Fruit fly (Drosophila melanogaster) whole organism, embryonic: ENCODE measurements around the gene PPP4R2r.

ENCODE experiments used
- BEAF-32 ChIP-seq: fragments of 200-800 bp; sonication (Bioruptor generic); optimal IDR thresholded peaks from 3 replicates; lab custom pipeline; 2017; ENCODE audit warnings: missing biosample characterization, missing genetic modification characterization, mild to moderate bottlenecking, moderate library complexity, missing genetic modification reagents
- Bgb ChIP-seq: fragments of 200-800 bp; sonication (Bioruptor generic); IDR thresholded peaks from 2 replicates; pipeline ENCODE4 v1.3.6; 2022; ENCODE audit warnings: missing biosample characterization, missing genetic modification characterization; ENCODE audit not compliant: partially characterized antibody
- BtbVII ChIP-seq: fragments of 200-800 bp; sonication (Bioruptor generic); optimal IDR thresholded peaks from 3 replicates; lab custom pipeline; 2017; ENCODE audit warnings: missing biosample characterization, mild to moderate bottlenecking, missing genetic modification characterization
- CG10543 ChIP-seq: fragments of 200-800 bp; sonication (Bioruptor generic); optimal IDR thresholded peaks from 3 replicates; lab custom pipeline; 2017; ENCODE audit warnings: missing biosample characterization, mild to moderate bottlenecking, missing genetic modification characterization, moderate library complexity
- CG12155 ChIP-seq: fragments of 200-800 bp; sonication (Bioruptor generic); optimal IDR thresholded peaks from 3 replicates; lab custom pipeline; 2016; ENCODE audit warnings: missing biosample characterization, missing genetic modification characterization
- CG12299 ChIP-seq: fragments of 200-800 bp; sonication (Bioruptor generic); optimal IDR thresholded peaks from 2 replicates; lab custom pipeline; 2018; ENCODE audit warnings: missing biosample characterization, mild to moderate bottlenecking, missing genetic modification characterization
- CG1233 ChIP-seq: fragments of 200-800 bp; sonication (Bioruptor generic); optimal IDR thresholded peaks from 4 replicates; lab custom pipeline; 2018; ENCODE audit warnings: missing biosample characterization, mild to moderate bottlenecking, missing genetic modification characterization
- CG14965 ChIP-seq: fragments of 200-800 bp; sonication (Bioruptor generic); optimal IDR thresholded peaks from 2 replicates; lab custom pipeline; 2016; ENCODE audit warnings: missing biosample characterization, missing genetic modification characterization, borderline replicate concordance
- CG15696 ChIP-seq: fragments of 200-800 bp; sonication (Bioruptor generic); optimal IDR thresholded peaks from 2 replicates; lab custom pipeline; 2019; ENCODE audit warnings: missing biosample characterization, mild to moderate bottlenecking, missing genetic modification characterization, moderate library complexity
- CG18262 ChIP-seq: fragments of 200-800 bp; optimal IDR thresholded peaks from 3 replicates; lab custom pipeline; 2019; ENCODE audit warnings: missing biosample characterization, mild to moderate bottlenecking, missing genetic modification characterization, moderate library complexity
- CG2129 ChIP-seq: fragments of 200-800 bp; sonication (Bioruptor generic); IDR thresholded peaks from 2 replicates; pipeline ENCODE4 v1.3.6; 2022; ENCODE audit warnings: missing biosample characterization, missing genetic modification characterization; ENCODE audit not compliant: partially characterized antibody
- CG30020 ChIP-seq: fragments of 200-800 bp; optimal IDR thresholded peaks from 2 replicates; lab custom pipeline; 2019; ENCODE audit warnings: missing biosample characterization, mild to moderate bottlenecking, missing genetic modification characterization, moderate library complexity
- CG31388 ChIP-seq: fragments of 200-800 bp; sonication (Bioruptor generic); optimal IDR thresholded peaks from 2 replicates; lab custom pipeline; 2016; ENCODE audit warnings: missing biosample characterization, missing genetic modification characterization
- CG32532 ChIP-seq: fragments of 200-800 bp; sonication (Bioruptor generic); IDR thresholded peaks from 2 replicates; pipeline ENCODE4 v1.3.6; 2022; ENCODE audit warnings: missing biosample characterization, missing genetic modification characterization
- CG32767 ChIP-seq: fragments of 200-800 bp; sonication (Bioruptor generic); IDR thresholded peaks from 2 replicates; pipeline ENCODE4 v1.3.6; 2022; ENCODE audit warnings: missing biosample characterization, missing genetic modification characterization
- CG34224 ChIP-seq: fragments of 200-800 bp; sonication (Bioruptor generic); IDR thresholded peaks from 3 replicates; pipeline ENCODE4 v1.3.6; 2022; ENCODE audit warnings: missing biosample characterization, missing genetic modification characterization; ENCODE audit not compliant: partially characterized antibody
- CG4820 ChIP-seq: fragments of 200-800 bp; sonication (Bioruptor generic); optimal IDR thresholded peaks from 3 replicates; lab custom pipeline; 2016; ENCODE audit warnings: missing biosample characterization, missing genetic modification characterization
- CG7357 ChIP-seq: fragments of 200-800 bp; sonication (Bioruptor generic); IDR thresholded peaks from 3 replicates; pipeline ENCODE4 v1.3.6; 2022; ENCODE audit warnings: missing biosample characterization, missing genetic modification characterization
- CG7987 ChIP-seq: fragments of 200-800 bp; sonication (Bioruptor generic); optimal IDR thresholded peaks from 2 replicates; lab custom pipeline; 2018; ENCODE audit warnings: missing biosample characterization, mild to moderate bottlenecking, missing genetic modification characterization, moderate library complexity
- CG9437 ChIP-seq: fragments of 200-800 bp; sonication (Bioruptor generic); optimal IDR thresholded peaks from 2 replicates; lab custom pipeline; 2018; ENCODE audit warnings: missing biosample characterization, mild to moderate bottlenecking, missing genetic modification characterization
- CG9932 ChIP-seq: fragments of 200-800 bp; sonication (Bioruptor generic); IDR thresholded peaks from 2 replicates; pipeline ENCODE4 v1.3.6; 2022; ENCODE audit warnings: missing biosample characterization, missing genetic modification characterization
- Doc2 ChIP-seq: fragments of 200-800 bp; sonication (Bioruptor generic); IDR thresholded peaks from 2 replicates; pipeline ENCODE4 v1.3.6; 2022; ENCODE audit warnings: missing biosample characterization, missing genetic modification characterization
- HHEX ChIP-seq: fragments of 200-800 bp; sonication (Bioruptor generic); optimal IDR thresholded peaks from 3 replicates; lab custom pipeline; 2017; ENCODE audit warnings: missing biosample characterization, mild to moderate bottlenecking, missing genetic modification characterization, missing genetic modification reagents
- Mrtf ChIP-seq: fragments of 200-800 bp; sonication (Bioruptor generic); IDR thresholded peaks from 3 replicates; pipeline ENCODE4 v1.3.6; 2022; ENCODE audit warnings: missing biosample characterization, missing genetic modification characterization
- amos ChIP-seq: fragments of 200-800 bp; sonication (Bioruptor generic); IDR thresholded peaks from 2 replicates; pipeline ENCODE4 v1.3.6; 2022; ENCODE audit warnings: missing biosample characterization, missing genetic modification characterization; ENCODE audit not compliant: partially characterized antibody
- ase ChIP-seq: fragments of 200-800 bp; sonication (Bioruptor generic); IDR thresholded peaks from 3 replicates; pipeline ENCODE4 v1.3.6; 2022; ENCODE audit warnings: missing biosample characterization, missing genetic modification characterization
- br ChIP-seq: fragments of >200 bp; optimal IDR thresholded peaks from 2 replicates; lab custom pipeline; 2017
- bsh ChIP-seq, 2 experiments: fragments of 200-800 bp; sonication (Bioruptor generic); optimal IDR thresholded peaks; 2 replicates each; lab custom pipeline; 2017 to 2018; ENCODE audit warnings: mild to moderate bottlenecking in 2 of 2, missing biosample characterization in 2 of 2, missing genetic modification characterization in 2 of 2, moderate library complexity in 1 of 2
- btn ChIP-seq: fragments of 200-800 bp; sonication (Bioruptor generic); optimal IDR thresholded peaks from 2 replicates; lab custom pipeline; 2016; ENCODE audit warnings: missing biosample characterization, missing genetic modification characterization
- cato ChIP-seq: fragments of 200-800 bp; sonication (Bioruptor generic); optimal IDR thresholded peaks from 2 replicates; lab custom pipeline; 2016; ENCODE audit warnings: missing biosample characterization, missing genetic modification characterization, borderline replicate concordance
- chinmo ChIP-seq: fragments of 200-800 bp; sonication (Bioruptor generic); IDR thresholded peaks from 4 replicates; pipeline ENCODE4 v1.3.6; 2022; ENCODE audit warnings: missing biosample characterization, missing genetic modification characterization; ENCODE audit not compliant: partially characterized antibody
- gsb ChIP-seq: fragments of 200-800 bp; sonication (Bioruptor generic); IDR thresholded peaks from 2 replicates; pipeline ENCODE4 v1.3.6; 2022; ENCODE audit warnings: missing biosample characterization, missing genetic modification characterization
- inv ChIP-seq: fragments of 200-800 bp; sonication (Bioruptor generic); IDR thresholded peaks from 2 replicates; pipeline ENCODE4 v1.3.6; 2022; ENCODE audit warnings: missing biosample characterization, missing genetic modification characterization; ENCODE audit not compliant: partially characterized antibody
- lab ChIP-seq: fragments of 200-800 bp; sonication (Bioruptor generic); optimal IDR thresholded peaks from 3 replicates; lab custom pipeline; 2017; ENCODE audit warnings: missing biosample characterization, missing genetic modification characterization, mild to moderate bottlenecking, moderate library complexity, missing genetic modification reagents
- lilli ChIP-seq: fragments of 200-800 bp; sonication (Bioruptor generic); optimal IDR thresholded peaks from 3 replicates; lab custom pipeline; 2016; ENCODE audit warnings: missing biosample characterization, missing genetic modification characterization
- maf-S ChIP-seq: fragments of 200-800 bp; sonication (Bioruptor generic); optimal IDR thresholded peaks from 2 replicates; lab custom pipeline; 2016; ENCODE audit warnings: missing biosample characterization, missing genetic modification characterization
- nerfin-1 ChIP-seq: fragments of 200-800 bp; sonication (Bioruptor generic); optimal IDR thresholded peaks from 3 replicates; lab custom pipeline; 2019; ENCODE audit warnings: missing biosample characterization, mild to moderate bottlenecking, missing genetic modification characterization, moderate library complexity
- nerfin-2 ChIP-seq: fragments of 200-800 bp; sonication (Bioruptor generic); IDR thresholded peaks from 2 replicates; pipeline ENCODE4 v1.3.6; 2022; ENCODE audit warnings: missing biosample characterization, missing genetic modification characterization; ENCODE audit not compliant: partially characterized antibody
- nmo ChIP-seq: fragments of 200-800 bp; sonication (Bioruptor generic); optimal IDR thresholded peaks from 2 replicates; lab custom pipeline; 2018; ENCODE audit warnings: missing biosample characterization, mild to moderate bottlenecking, missing genetic modification characterization, moderate library complexity
- pita ChIP-seq: fragments of 200-800 bp; sonication (Bioruptor generic); optimal IDR thresholded peaks from 2 replicates; lab custom pipeline; 2017; ENCODE audit warnings: missing biosample characterization, mild to moderate bottlenecking, missing genetic modification characterization
- rib ChIP-seq: fragments of 200-800 bp; sonication (Bioruptor generic); IDR thresholded peaks from 2 replicates; pipeline ENCODE4 v1.3.6; 2022; ENCODE audit warnings: missing biosample characterization, missing genetic modification characterization
- ro ChIP-seq: fragments of 200-800 bp; sonication (Bioruptor generic); IDR thresholded peaks from 2 replicates; pipeline ENCODE4 v1.3.6; 2022; ENCODE audit warnings: missing biosample characterization, missing genetic modification characterization
- scrt ChIP-seq: fragments of 200-800 bp; sonication (Bioruptor generic); optimal IDR thresholded peaks from 2 replicates; lab custom pipeline; 2018; ENCODE audit warnings: missing biosample characterization, mild to moderate bottlenecking, missing genetic modification characterization, moderate library complexity
- sens ChIP-seq: fragments of 200-800 bp; sonication (Bioruptor generic); peaks from one replicate; lab custom pipeline; 2016; ENCODE audit warnings: missing biosample characterization, missing genetic modification characterization
- sqz ChIP-seq: fragments of 200-800 bp; sonication (Bioruptor generic); optimal IDR thresholded peaks from 3 replicates; lab custom pipeline; 2018; ENCODE audit warnings: missing biosample characterization, mild to moderate bottlenecking, missing genetic modification characterization
- stwl ChIP-seq: fragments of 200-800 bp; sonication (Bioruptor generic); optimal IDR thresholded peaks from 3 replicates; lab custom pipeline; 2018; ENCODE audit warnings: missing biosample characterization, mild to moderate bottlenecking, missing genetic modification characterization, moderate library complexity
- sug ChIP-seq: fragments of 200-800 bp; optimal IDR thresholded peaks from 2 replicates; lab custom pipeline; 2019; ENCODE audit warnings: missing biosample characterization, mild to moderate bottlenecking, missing genetic modification characterization, moderate library complexity
- tio ChIP-seq: fragments of 200-800 bp; sonication (Bioruptor generic); optimal IDR thresholded peaks from 2 replicates; lab custom pipeline; 2017; ENCODE audit warnings: missing biosample characterization, missing genetic modification characterization, inconsistent platforms
- trh ChIP-seq: fragments of 200-800 bp; sonication (Bioruptor generic); optimal IDR thresholded peaks from 2 replicates; lab custom pipeline; 2016; ENCODE audit warnings: missing biosample characterization, missing genetic modification characterization

The PPP4R2r gene

dm6 chrX:10473510-10474212, 5.0 kb upstream of the PPP4R2r start, which contains the start of gene CG2889 (continued):
- TF ChIP-seq ase (GFP tag; lab: Robert Waterston, UW) (no peak), CG30020 (tag; lab: Kevin White, UChicago) (no peak), pita (GFP tag; lab: Kevin White, UChicago) (no peak), sens (GFP tag; lab: Kevin White, UChicago) (peak; percentile 68), CG4820 (no peak), sug (tag; lab: Kevin White, UChicago) (no peak), CG15696 (no peak), lab (GFP tag; lab: Kevin White, UChicago) (no peak), bsh (GFP tag; optimal IDR thresholded peaks at IDR 0.05; lab: Kevin White, UChicago) (no peak), CG2129 (GFP tag; lab: Robert Waterston, UW) (peak; percentile 22; the same call in 1 of the 2 replicates), Doc2 (GFP tag; lab: Robert Waterston, UW) (no peak), CG31388 (GFP tag; lab: Kevin White, UChicago) (no peak), cato (GFP tag; lab: Kevin White, UChicago) (no peak), CG32767 (GFP tag; lab: Robert Waterston, UW) (0 out of 2 replicates have a peak, but pooled peaks have one; percentile 27), nerfin-2 (GFP tag; lab: Robert Waterston, UW) (no peak), CG1233 (no peak), CG32532 (GFP tag; lab: Robert Waterston, UW) (peak; percentile 32; the same call in 1 of the 2 replicates), br (lab: Kevin White, UChicago) (no peak), ro (GFP tag; lab: Robert Waterston, UW) (no peak), btn (GFP tag; lab: Kevin White, UChicago) (no peak), CG12155 (GFP tag; lab: Kevin White, UChicago) (no peak), gsb (GFP tag; lab: Robert Waterston, UW) (no peak), CG12299 (tag; lab: Kevin White, UChicago) (no peak), CG14965 (GFP tag; lab: Kevin White, UChicago) (no peak), CG34224 (peak; percentile 20; the same call in 1 of the 3 replicates), CG7987 (GFP tag; lab: Kevin White, UChicago) (no peak), CG7357 (GFP tag; lab: Robert Waterston, UW) (no peak), amos (GFP tag; lab: Robert Waterston, UW) (peak; percentile 64), scrt (GFP tag; lab: Kevin White, UChicago) (no peak), chinmo (GFP tag; lab: Robert Waterston, UW) (no peak), BEAF-32 (GFP tag; lab: Kevin White, UChicago) (peak; percentile 75), HHEX (GFP tag; lab: Kevin White, UChicago) (no peak), lilli (GFP tag; lab: Kevin White, UChicago) (peak; percentile 32), CG9932 (GFP tag; lab: Robert Waterston, UW) (peak; percentile 52), CG18262 (tag; lab: Kevin White, UChicago) (no peak), CG9437 (no peak), CG10543 (GFP tag; lab: Kevin White, UChicago) (no peak), inv (GFP tag; lab: Robert Waterston, UW) (peak; percentile 53; the same call in 1 of the 2 replicates), rib (no peak), nerfin-1 (no peak), stwl (tag; lab: Kevin White, UChicago) (peak; percentile 48), sqz (GFP tag; lab: Kevin White, UChicago) (no peak), trh (GFP tag; lab: Kevin White, UChicago) (no peak), Bgb (GFP tag; lab: Robert Waterston, UW) (peak; percentile 65; the same call in 1 of the 2 replicates), Mrtf (GFP tag; lab: Robert Waterston, UW) (no peak), BtbVII (no peak), nmo (GFP tag; lab: Kevin White, UChicago) (peak; percentile 46), tio (GFP tag; lab: Kevin White, UChicago) (no peak), maf-S (GFP tag; lab: Kevin White, UChicago) (no peak)
